Worm (Caenorhabditis elegans): ENCODE measurements around the gene sart-3.
A peak's percentile ranks its signal among the peaks of the same experiment; 100 is the strongest.

Gene sart-3

ce11 chrIV:11314885-11315284 is 17.9 kb downstream of the sart-3 start, which contains the start of the genes B0035.3, B0035.22 and pfd-4 (continued):
- TF ChIP-seq nhr-28 (tag; optimal IDR thresholded peaks at IDR 0.05) (no peak), dpl-1 (GFP tag; optimal IDR thresholded peaks at IDR 0.05) (peak; percentile 41 to 57 (median 45)), nhr-11 (tag; optimal IDR thresholded peaks at IDR 0.05) (no peak), sup-37 (GFP tag; optimal IDR thresholded peaks at IDR 0.05) (no peak), jun-1 (tag; optimal IDR thresholded peaks at IDR 0.05) (no peak), grh-1 (GFP tag; IDR thresholded peaks at IDR 0.05) (no peak), unc-130 (tag; optimal IDR thresholded peaks at IDR 0.05) (peak; percentile 45), ztf-11 (tag; optimal IDR thresholded peaks at IDR 0.05) (peak in 1 of 2 experiments; percentile 83), hpl-2 (GFP tag; optimal IDR thresholded peaks at IDR 0.05) (no peak), irx-1 (tag; optimal IDR thresholded peaks at IDR 0.05) (peak; percentile 83), unc-98 (GFP tag; IDR thresholded peaks at IDR 0.05) (no peak), nhr-85 (tag) (peak; percentile 84), mef-2 (tag; optimal IDR thresholded peaks at IDR 0.05) (no peak), aha-1 (tag; optimal IDR thresholded peaks at IDR 0.05) (no peak), snu-23 (GFP tag; optimal IDR thresholded peaks at IDR 0.05) (peak; percentile 76), ets-5 (GFP tag; IDR thresholded peaks at IDR 0.05) (no peak), nhr-84 (tag; optimal IDR thresholded peaks at IDR 0.05) (no peak), C16A3.4 (tag; optimal IDR thresholded peaks at IDR 0.05) (peak; percentile 33), dsc-1 (tag; optimal IDR thresholded peaks at IDR 0.05) (peak; percentile 80), snpc-4 (tag; optimal IDR thresholded peaks at IDR 0.05) (peak; percentile 44), nhr-71 (tag; optimal IDR thresholded peaks at IDR 0.05) (peak; percentile 82), fkh-10 (GFP tag; optimal IDR thresholded peaks at IDR 0.05) (no peak), rnt-1 (tag; optimal IDR thresholded peaks at IDR 0.05) (peak; percentile 94), blmp-1 (tag; optimal IDR thresholded peaks at IDR 0.05) (peak; percentile 39), ceh-88 (GFP tag; IDR thresholded peaks at IDR 0.05) (no peak), fkh-4 (tag; optimal IDR thresholded peaks at IDR 0.05; ENCODE audit: borderline replicate concordance) (peak; percentile 84), mdl-1 (tag; optimal IDR thresholded peaks at IDR 0.05) (peak in 1 of 2 experiments; percentile 3), tbx-2 (tag; optimal IDR thresholded peaks at IDR 0.05) (peak; percentile 82), lin-39 (tag; optimal IDR thresholded peaks at IDR 0.05) (no peak), fkh-8 (tag; optimal IDR thresholded peaks at IDR 0.05) (peak; percentile 39), zip-4 (GFP tag; optimal IDR thresholded peaks at IDR 0.05) (no peak), ceh-8 (GFP tag; optimal IDR thresholded peaks at IDR 0.05) (no peak), alr-1 (tag; optimal IDR thresholded peaks at IDR 0.05; ENCODE audit: borderline replicate concordance) (no peak), lin-13 (GFP tag; optimal IDR thresholded peaks at IDR 0.05) (no peak), C04F5.9 (tag; optimal IDR thresholded peaks at IDR 0.05) (peak; percentile 73), mab-9 (GFP tag; IDR thresholded peaks at IDR 0.05) (no peak), lin-14 (GFP tag; optimal IDR thresholded peaks at IDR 0.05) (peak; percentile 74), sox-4 (tag; optimal IDR thresholded peaks at IDR 0.05) (peak; percentile 67), sptf-1 (tag; optimal IDR thresholded peaks at IDR 0.05) (no peak), lin-35 (GFP tag; optimal IDR thresholded peaks at IDR 0.05) (peak; percentile 35 to 50), nhr-12 (tag; optimal IDR thresholded peaks at IDR 0.05) (no peak), F16B12.6 (tag; optimal IDR thresholded peaks at IDR 0.05) (no peak), pag-3 (tag; optimal IDR thresholded peaks at IDR 0.05; ENCODE audit: borderline replicate concordance, insufficient read depth) (no peak), nhr-90 (tag; optimal IDR thresholded peaks at IDR 0.05; ENCODE audit: poor library complexity) (peak; percentile 86), nhr-20 (tag; optimal IDR thresholded peaks at IDR 0.05) (peak; percentile 70), ces-1 (GFP tag; optimal IDR thresholded peaks at IDR 0.05) (no peak), unc-62 (GFP tag; optimal IDR thresholded peaks at IDR 0.05) (no peak), elt-2 (tag; optimal IDR thresholded peaks at IDR 0.05) (no peak), ceh-90 (tag; optimal IDR thresholded peaks at IDR 0.05) (peak; percentile 87), elt-3 (tag; optimal IDR thresholded peaks at IDR 0.05) (peak in 2 of 6 experiments; percentile 16 to 54), xbp-1 (tag; optimal IDR thresholded peaks at IDR 0.05) (peak; percentile 72), pqm-1 (tag; optimal IDR thresholded peaks at IDR 0.05) (no peak), mep-1 (tag; optimal IDR thresholded peaks at IDR 0.05) (peak; percentile 66)

All from whole organism, L1 larva.